Fruit fly (Drosophila melanogaster): Measurements from ENCODE around the gene CG12541.
A peak's percentile ranks its signal among the peaks of the same experiment; 100 is the strongest.

The CG12541 gene

DNA sequence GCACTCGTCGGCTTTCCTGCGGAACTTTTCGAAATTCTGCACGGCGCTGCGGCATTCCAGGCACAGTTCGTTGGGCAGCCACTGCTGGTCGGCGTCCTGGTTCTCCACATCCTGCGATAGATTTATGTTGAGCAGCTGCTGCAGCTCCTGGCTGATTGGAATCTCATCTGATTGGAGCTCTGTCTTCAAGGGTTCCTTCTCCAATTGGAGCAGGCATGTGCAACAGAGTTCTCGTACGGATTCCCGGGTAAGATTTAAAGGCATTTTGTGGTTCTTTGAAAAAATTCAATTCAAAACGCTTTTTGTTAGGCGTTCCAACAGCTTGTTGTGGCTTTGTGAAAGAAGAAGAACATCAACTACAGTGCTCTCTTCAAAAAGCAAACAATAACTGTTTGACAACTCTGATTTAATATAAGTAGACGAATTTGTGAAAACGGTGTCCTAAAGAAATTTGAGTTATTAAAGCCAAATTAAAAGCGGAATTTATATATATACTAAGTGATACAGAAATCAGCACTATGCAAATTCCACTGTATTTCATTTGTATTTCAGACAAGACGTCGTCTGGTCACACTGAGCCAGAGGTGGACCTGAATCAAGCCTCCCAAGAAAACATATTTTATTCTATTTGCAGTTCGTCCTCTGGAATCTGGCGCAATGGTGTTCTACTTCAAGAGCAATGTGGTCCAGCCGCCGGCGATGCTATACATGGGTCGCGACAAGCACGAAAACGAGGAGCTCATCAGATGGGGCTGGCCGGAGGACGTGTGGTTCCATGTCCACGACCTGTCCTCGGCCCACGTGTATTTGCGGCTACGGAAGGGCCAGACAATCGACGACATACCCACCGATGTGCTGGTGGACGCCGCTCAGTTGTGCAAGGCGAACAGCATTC lies 52.3 kb downstream of the CG12541 start, which contains the start of the genes CG3032 and CG4593 (continued):
- peak; percentile 40 for TF ChIP-seq Hand (GFP tag; optimal IDR thresholded peaks at IDR 0.05)
- peak; percentile 92 for TF ChIP-seq Aef1 (GFP tag; IDR thresholded peaks at IDR 0.05)
- TF ChIP-seq CG31441 (GFP tag; IDR thresholded peaks at IDR 0.05) = peak; percentile 81
- TF ChIP-seq danr (GFP tag; IDR thresholded peaks at IDR 0.05) = peak; percentile 70
- peak; percentile 72 for TF ChIP-seq CG7786 (GFP tag; optimal IDR thresholded peaks at IDR 0.05)
- peak; percentile 88 for TF ChIP-seq Ada2b (GFP tag; IDR thresholded peaks at IDR 0.05)
- TF ChIP-seq CG8089 (GFP tag; optimal IDR thresholded peaks at IDR 0.05) = peak; percentile 14
- TF ChIP-seq crc (GFP tag; optimal IDR thresholded peaks at IDR 0.05) = peak; percentile 64
- peak; percentile 90 for TF ChIP-seq CG4730 (GFP tag; IDR thresholded peaks at IDR 0.05)
- TF ChIP-seq Camta (GFP tag; optimal IDR thresholded peaks at IDR 0.05) = peak; percentile 53
- TF ChIP-seq gcm (GFP tag; optimal IDR thresholded peaks at IDR 0.05) = peak; percentile 42
- TF ChIP-seq Awh (GFP tag; IDR thresholded peaks at IDR 0.05) = peak; percentile 85
- TF ChIP-seq Hmr (GFP tag; optimal IDR thresholded peaks at IDR 0.05) = peak; percentile 86
- peak; percentile 96 for TF ChIP-seq slbo (GFP tag; IDR thresholded peaks at IDR 0.05)
- peak; percentile 42 for TF ChIP-seq ab (GFP tag; optimal IDR thresholded peaks at IDR 0.05)
- peak; percentile 95 for TF ChIP-seq Med (GFP tag)
- peak; percentile 49 for TF ChIP-seq CG4282 (GFP tag; optimal IDR thresholded peaks at IDR 0.05)
- no peak for TF ChIP-seq ato (GFP tag; IDR thresholded peaks at IDR 0.05; ENCODE audit: partially characterized antibody)
- TF ChIP-seq schlank (tag; optimal IDR thresholded peaks at IDR 0.05) = peak; percentile 49
- peak; percentile 54 for TF ChIP-seq CG10543 (GFP tag; optimal IDR thresholded peaks at IDR 0.05)
- peak; percentile 88 for TF ChIP-seq CG32772 (GFP tag; IDR thresholded peaks at IDR 0.05)
- peak; percentile 76 for TF ChIP-seq CG18262 (tag; optimal IDR thresholded peaks at IDR 0.05)
- TF ChIP-seq caup (GFP tag; optimal IDR thresholded peaks at IDR 0.05; ENCODE audit: severe bottlenecking) = peak; percentile 70
- TF ChIP-seq Sry-β (GFP tag; optimal IDR thresholded peaks at IDR 0.05) = no peak
- peak; percentile 83 for TF ChIP-seq CG9215 (GFP tag; IDR thresholded peaks at IDR 0.05)
- peak; percentile 69 for TF ChIP-seq zen (tag; optimal IDR thresholded peaks at IDR 0.05)
- peak; percentile 93 for TF ChIP-seq CG17385 (GFP tag; optimal IDR thresholded peaks at IDR 0.05)
- peak; percentile 87 for TF ChIP-seq CG32767 (GFP tag; IDR thresholded peaks at IDR 0.05)
- TF ChIP-seq Fer1 (GFP tag; optimal IDR thresholded peaks at IDR 0.05) = peak; percentile 65
- TF ChIP-seq Nf-YC (tag; optimal IDR thresholded peaks at IDR 0.05) = peak; percentile 48
- TF ChIP-seq CG12236 (GFP tag; optimal IDR thresholded peaks at IDR 0.05) = peak; percentile 4
- TF ChIP-seq hkb (optimal IDR thresholded peaks at IDR 0.05) = no peak
- peak; percentile 83 for TF ChIP-seq hkb (GFP tag; IDR thresholded peaks at IDR 0.05)
- TF ChIP-seq fd3F (GFP tag; optimal IDR thresholded peaks at IDR 0.05) = peak; percentile 83
- TF ChIP-seq CG30020 (tag; optimal IDR thresholded peaks at IDR 0.05) = peak; percentile 42
- TF ChIP-seq twi (tag; optimal IDR thresholded peaks at IDR 0.05) = peak; percentile 29
- peak; percentile 44 for TF ChIP-seq CG6654 (GFP tag; optimal IDR thresholded peaks at IDR 0.05)
- TF ChIP-seq CG14441 (GFP tag; IDR thresholded peaks at IDR 0.05) = peak; percentile 94
- TF ChIP-seq ash1 (GFP tag; optimal IDR thresholded peaks at IDR 0.05) = no peak
- TF ChIP-seq dysf (GFP tag; IDR thresholded peaks at IDR 0.05) = peak; percentile 92
- peak; percentile 66 for TF ChIP-seq ap (GFP tag; IDR thresholded peaks at IDR 0.05)
- TF ChIP-seq row (GFP tag; IDR thresholded peaks at IDR 0.05) = peak; percentile 97
- TF ChIP-seq Xrp1 (GFP tag; IDR thresholded peaks at IDR 0.05) = peak; percentile 87
- peak; percentile 8 for TF ChIP-seq ERR (GFP tag; optimal IDR thresholded peaks at IDR 0.05)
- TF ChIP-seq CG8359 (GFP tag; optimal IDR thresholded peaks at IDR 0.05; ENCODE audit: borderline replicate concordance) = no peak
- TF ChIP-seq CG16863 (GFP tag; optimal IDR thresholded peaks at IDR 0.05) = peak; percentile 60
- TF ChIP-seq vfl (GFP tag; optimal IDR thresholded peaks at IDR 0.05) = peak; percentile 56
- peak; percentile 94 for TF ChIP-seq NFAT (GFP tag; IDR thresholded peaks at IDR 0.05)
- peak; percentile 80 for TF ChIP-seq CG11696 (GFP tag; IDR thresholded peaks at IDR 0.05)
- peak; percentile 56 for TF ChIP-seq Hmx (GFP tag; optimal IDR thresholded peaks at IDR 0.05)

Measured in whole organism, embryonic.